Worm (Caenorhabditis elegans) whole organism, L4 larva: ENCODE measurements around the gene nhr-36.
A peak's percentile ranks its signal among the peaks of the same experiment; 100 is the strongest.

Experiments used
- F37D6.2 ChIP-seq: sonication (generic microtip); optimal IDR thresholded peaks from 2 replicates; lab custom pipeline; 2016; ENCODE audit warnings: mild to moderate bottlenecking, missing genetic modification characterization, missing compliant biosample characterization
- F49E8.2 ChIP-seq: sonication (generic microtip); optimal IDR thresholded peaks from 2 replicates; lab custom pipeline; 2016; ENCODE audit warnings: missing compliant biosample characterization, mild to moderate bottlenecking, missing genetic modification characterization, borderline replicate concordance
- T20F7.1 ChIP-seq: fragments of 200-800 bp; sonication (Bioruptor generic); optimal IDR thresholded peaks from 2 replicates; lab custom pipeline; 2018; ENCODE audit warnings: mild to moderate bottlenecking, missing genetic modification characterization, missing compliant biosample characterization
- ZK546.5 ChIP-seq, 2 experiments: sonication (generic microtip); optimal IDR thresholded peaks; 2 replicates each; lab custom pipeline; 2017; ENCODE audit warnings: missing biosample characterization in 2 of 2, missing genetic modification characterization in 2 of 2
- aha-1 ChIP-seq: fragments of 150-350 bp; peaks from one replicate; lab custom pipeline; 2014; ENCODE audit warnings: missing biosample characterization, missing genetic modification characterization
- aly-2 ChIP-seq: sonication (generic microtip); optimal IDR thresholded peaks from 2 replicates; lab custom pipeline; 2018; ENCODE audit warnings: missing biosample characterization, missing genetic modification characterization
- arid-1 ChIP-seq: fragments of 200-800 bp; sonication (Bioruptor generic); conservative IDR thresholded peaks from 2 replicates; pipeline ENCODE4 v1.3.6; 2022; ENCODE audit warnings: missing genetic modification reagents, missing genetic modification characterization, missing compliant biosample characterization
- ceh-28 ChIP-seq: fragments of 150-350 bp; optimal IDR thresholded peaks from 2 replicates; lab custom pipeline; 2014; ENCODE audit warnings: missing biosample characterization, missing genetic modification reagents, missing genetic modification characterization
- cey-2 ChIP-seq: sonication (generic microtip); optimal IDR thresholded peaks from 3 replicates; lab custom pipeline; 2017; ENCODE audit warnings: missing genetic modification characterization, mild to moderate bottlenecking, missing compliant biosample characterization, antibody characterized with exemption, borderline replicate concordance; ENCODE audit not compliant: insufficient read depth
- ctbp-1 ChIP-seq: fragments of 200-800 bp; sonication (Bioruptor generic); IDR thresholded peaks from 2 replicates; pipeline ENCODE4 v1.3.6; 2022; ENCODE audit warnings: missing genetic modification reagents, missing genetic modification characterization, missing compliant biosample characterization
- daf-16 ChIP-seq, 3 experiments: sonication (generic microtip); optimal IDR thresholded peaks; 2 replicates each; lab custom pipeline; 2016 to 2017; ENCODE audit warnings: missing genetic modification characterization in 3 of 3, missing genetic modification reagents in 3 of 3, mild to moderate bottlenecking in 2 of 3, missing compliant biosample characterization in 2 of 3, missing biosample characterization in 1 of 3, moderate library complexity in 1 of 3
- daf-19 ChIP-seq: fragments of 200-800 bp; sonication (Bioruptor generic); conservative IDR thresholded peaks from 2 replicates; pipeline ENCODE4 v1.3.6; 2022; ENCODE audit warnings: missing genetic modification characterization, missing compliant biosample characterization
- dmd-8 ChIP-seq: fragments of 200-800 bp; sonication (Bioruptor generic); IDR thresholded peaks from 2 replicates; pipeline ENCODE4 v1.3.6; 2022; ENCODE audit warnings: missing genetic modification characterization, missing compliant biosample characterization
- dmd-9 ChIP-seq: fragments of 200-800 bp; sonication (Bioruptor generic); IDR thresholded peaks from 2 replicates; pipeline ENCODE4 v1.3.6; 2022; ENCODE audit warnings: missing genetic modification reagents, missing genetic modification characterization, missing compliant biosample characterization
- dpl-1 ChIP-seq: fragments of 150-350 bp; optimal IDR thresholded peaks from 2 replicates; lab custom pipeline; 2014; ENCODE audit warnings: missing biosample characterization, missing genetic modification reagents, missing genetic modification characterization
- duxl-1 ChIP-seq: sonication (generic microtip); optimal IDR thresholded peaks from 2 replicates; lab custom pipeline; 2016; ENCODE audit warnings: mild to moderate bottlenecking, missing genetic modification characterization, moderate library complexity, missing compliant biosample characterization; ENCODE audit not compliant: poor library complexity
- fkh-10 ChIP-seq: fragments of 150-350 bp; optimal IDR thresholded peaks from 2 replicates; lab custom pipeline; 2014; ENCODE audit warnings: missing biosample characterization, missing genetic modification reagents, missing genetic modification characterization
- fos-1 ChIP-seq: fragments of 150-350 bp; optimal IDR thresholded peaks from 2 replicates; lab custom pipeline; 2014; ENCODE audit warnings: missing biosample characterization, missing genetic modification characterization
- hlh-11 ChIP-seq: fragments of 200-800 bp; sonication (Bioruptor generic); optimal IDR thresholded peaks from 2 replicates; lab custom pipeline; 2018; ENCODE audit warnings: mild to moderate bottlenecking, missing genetic modification characterization, missing compliant biosample characterization
- hmg-1.1 ChIP-seq: fragments of 200-800 bp; sonication (Bioruptor generic); IDR thresholded peaks from 2 replicates; pipeline ENCODE4 v1.3.6; 2022; ENCODE audit warnings: missing genetic modification reagents, missing genetic modification characterization, missing compliant biosample characterization
- lin-1 ChIP-seq: fragments of 200-800 bp; sonication (Bioruptor generic); IDR thresholded peaks from 2 replicates; pipeline ENCODE4 v1.3.6; 2022; ENCODE audit warnings: missing genetic modification reagents, missing genetic modification characterization, missing compliant biosample characterization
- lin-13 ChIP-seq: fragments of 150-350 bp; optimal IDR thresholded peaks from 2 replicates; lab custom pipeline; 2014; ENCODE audit warnings: missing biosample characterization, missing genetic modification reagents, missing genetic modification characterization
- lin-15B ChIP-seq: fragments of 150-350 bp; sonication (generic microtip); optimal IDR thresholded peaks from 3 replicates; lab custom pipeline; 2014; ENCODE audit warnings: missing biosample characterization, missing genetic modification characterization
- lin-29 ChIP-seq: fragments of 200-800 bp; sonication (Bioruptor generic); IDR thresholded peaks from 2 replicates; pipeline ENCODE4 v1.3.6; 2022; ENCODE audit warnings: missing genetic modification reagents, missing genetic modification characterization, missing compliant biosample characterization
- lsy-2 ChIP-seq, 2 experiments: fragments of 150-350 bp in 1 of 2; sonication (generic microtip) in 1 of 2; optimal IDR thresholded peaks; 2 replicates each; lab custom pipeline; 2014 to 2017; ENCODE audit warnings: missing biosample characterization in 2 of 2, missing genetic modification characterization in 2 of 2
- mdl-1 ChIP-seq, 2 experiments: fragments of 150-350 bp in 1 of 2; sonication (generic microtip) in 1 of 2; optimal IDR thresholded peaks; 2 replicates each; lab custom pipeline; 2014 to 2017; ENCODE audit warnings: missing biosample characterization in 2 of 2, missing genetic modification characterization in 2 of 2
- mep-1 ChIP-seq: fragments of 150-350 bp; sonication (generic microtip); optimal IDR thresholded peaks from 3 replicates; lab custom pipeline; 2014; ENCODE audit warnings: missing biosample characterization, missing genetic modification characterization
- mxl-3 ChIP-seq: fragments of 200-800 bp; sonication (Bioruptor generic); optimal IDR thresholded peaks from 2 replicates; lab custom pipeline; 2018; ENCODE audit warnings: mild to moderate bottlenecking, missing genetic modification characterization, missing compliant biosample characterization
- nhr-11 ChIP-seq: fragments of 150-350 bp; optimal IDR thresholded peaks from 2 replicates; lab custom pipeline; 2014; ENCODE audit warnings: missing biosample characterization, missing genetic modification characterization
- nhr-237 ChIP-seq: sonication (generic microtip); optimal IDR thresholded peaks from 2 replicates; lab custom pipeline; 2017; ENCODE audit warnings: missing biosample characterization, missing genetic modification characterization
- nhr-25 ChIP-seq: sonication (generic microtip); optimal IDR thresholded peaks from 2 replicates; lab custom pipeline; 2017; ENCODE audit warnings: missing genetic modification characterization, mild to moderate bottlenecking, missing compliant biosample characterization, antibody characterized with exemption, moderate library complexity, borderline replicate concordance; ENCODE audit not compliant: insufficient read depth
- nhr-41 ChIP-seq: fragments of 200-800 bp; sonication (Bioruptor generic); IDR thresholded peaks from 2 replicates; pipeline ENCODE4 v1.3.6; 2022; ENCODE audit warnings: missing genetic modification reagents, missing genetic modification characterization, missing compliant biosample characterization
- nhr-6 ChIP-seq: fragments of 150-350 bp; optimal IDR thresholded peaks from 2 replicates; lab custom pipeline; 2014; ENCODE audit warnings: missing biosample characterization, missing genetic modification characterization
- nhr-77 ChIP-seq: fragments of 150-350 bp; optimal IDR thresholded peaks from 2 replicates; lab custom pipeline; 2014; ENCODE audit warnings: missing biosample characterization, missing genetic modification characterization
- pqm-1 ChIP-seq: sonication (generic microtip); optimal IDR thresholded peaks from 2 replicates; lab custom pipeline; 2017; ENCODE audit warnings: missing biosample characterization, missing genetic modification characterization
- rbr-2 ChIP-seq: sonication (generic microtip); optimal IDR thresholded peaks from 2 replicates; lab custom pipeline; 2016; ENCODE audit warnings: missing genotype, missing genetic modification characterization, missing compliant biosample characterization
- saeg-2 ChIP-seq: fragments of 200-800 bp; sonication (Bioruptor generic); IDR thresholded peaks from 2 replicates; pipeline ENCODE4 v1.3.6; 2022; ENCODE audit warnings: missing genetic modification reagents, missing genetic modification characterization, missing compliant biosample characterization
- sdz-12 ChIP-seq: fragments of 200-800 bp; sonication (Bioruptor generic); optimal IDR thresholded peaks from 2 replicates; lab custom pipeline; 2018; ENCODE audit warnings: mild to moderate bottlenecking, missing genetic modification characterization, missing compliant biosample characterization
- snpc-1.2 ChIP-seq: fragments of 200-800 bp; sonication (Bioruptor generic); IDR thresholded peaks from 2 replicates; pipeline ENCODE4 v1.3.6; 2022; ENCODE audit warnings: missing genetic modification reagents, missing genetic modification characterization, missing compliant biosample characterization
- snpc-4 ChIP-seq: fragments of 150-350 bp; optimal IDR thresholded peaks from 2 replicates; lab custom pipeline; 2014; ENCODE audit warnings: missing biosample characterization, missing genetic modification characterization
- tra-1 ChIP-seq: fragments of 200-800 bp; sonication (Bioruptor generic); IDR thresholded peaks from 2 replicates; pipeline ENCODE4 v1.3.6; 2022; ENCODE audit warnings: missing genetic modification reagents, missing genetic modification characterization, missing compliant biosample characterization
- unc-62 ChIP-seq, 3 experiments: fragments of 150-350 bp in 1 of 3; sonication (generic microtip); optimal IDR thresholded peaks in 2 of 3; peaks in 1 of 3; 1 replicate in 1 of 3; 2 replicates in 2 of 3; lab custom pipeline; 2014 to 2017; ENCODE audit warnings: missing biosample characterization in 3 of 3, missing genetic modification characterization in 3 of 3, missing genetic modification reagents in 3 of 3, missing genotype in 1 of 3
- zfp-2 ChIP-seq: sonication (generic microtip); optimal IDR thresholded peaks from 2 replicates; lab custom pipeline; 2016; ENCODE audit warnings: mild to moderate bottlenecking, missing genetic modification characterization, missing compliant biosample characterization
- zip-2 ChIP-seq: fragments of 150-350 bp; optimal IDR thresholded peaks from 2 replicates; lab custom pipeline; 2014; ENCODE audit warnings: missing biosample characterization, missing genetic modification characterization
- ztf-11 ChIP-seq: fragments of 150-350 bp; optimal IDR thresholded peaks from 2 replicates; lab custom pipeline; 2014; ENCODE audit warnings: missing biosample characterization, missing genetic modification characterization

nhr-36 gene

ce11 chrV:9246260-9246659 is 15.1 kb downstream of the nhr-36 start, which contains the start of gene aat-2:
aat-2 (minus strand) TSS chrV:9246360.
- TF ChIP-seq unc-62 (GFP tag; optimal IDR thresholded peaks at IDR 0.05 in 1 of 2; lab: Kevin White, UChicago) (peak in 1 of 2 experiments; percentile 30), unc-62 (tag; optimal IDR thresholded peaks at IDR 0.05; lab: Kevin White, UChicago) (no peak), nhr-6 (tag; lab: Kevin White, UChicago) (no peak)

- peak; percentile 6 for TF ChIP-seq nhr-6 (tag; lab: Kevin White, UChicago)
- no peak for TF ChIP-seq daf-19
- TF ChIP-seq nhr-11 (tag; lab: Kevin White, UChicago) = peak; percentile 40
- no peak for TF ChIP-seq zfp-2 (tag; lab: Kevin White, UChicago)
- no peak for TF ChIP-seq lin-1 (GFP tag; lab: Robert Waterston, UW)
- no peak for TF ChIP-seq mxl-3
- TF ChIP-seq lin-13 = no peak
- no peak for TF ChIP-seq nhr-25 (tag; lab: Kevin White, UChicago)
- peak; percentile 96 for TF ChIP-seq fkh-10 (GFP tag; lab: Kevin White, UChicago)
- TF ChIP-seq aha-1 (tag; lab: Kevin White, UChicago) = peak; percentile 69
- peak; percentile 80 for TF ChIP-seq dpl-1 (GFP tag; lab: Kevin White, UChicago)
- TF ChIP-seq cey-2 = no peak
- no peak for TF ChIP-seq lin-29 (GFP tag; lab: Robert Waterston, UW)
- TF ChIP-seq mep-1 = peak; percentile 85
- no peak for TF ChIP-seq snpc-1.2 (GFP tag; lab: Robert Waterston, UW)
- peak; percentile 45; the same call in 1 of the 2 replicates for TF ChIP-seq hmg-1.1 (GFP tag; lab: Robert Waterston, UW)
- TF ChIP-seq zip-2 (tag; lab: Kevin White, UChicago) = no peak
- TF ChIP-seq tra-1 = no peak
- TF ChIP-seq ZK546.5 (tag; optimal IDR thresholded peaks at IDR 0.05; lab: Kevin White, UChicago) = no peak
- TF ChIP-seq nhr-41 (GFP tag; lab: Robert Waterston, UW) = no peak
- no peak for TF ChIP-seq ceh-28 (tag; lab: Kevin White, UChicago)
- 0 out of 2 replicates have a peak, but pooled peaks have one; percentile 50 for TF ChIP-seq ctbp-1 (GFP tag; lab: Robert Waterston, UW)
- TF ChIP-seq hlh-11 = peak; percentile 78
- TF ChIP-seq arid-1 (GFP tag; lab: Robert Waterston, UW) = no peak
- no peak for TF ChIP-seq dmd-9 (GFP tag; lab: Robert Waterston, UW)
- no peak for TF ChIP-seq sdz-12 (GFP tag; lab: Kevin White, UChicago)
- TF ChIP-seq lin-15B (tag; lab: Kevin White, UChicago) = no peak
- no peak for TF ChIP-seq mdl-1 (tag; optimal IDR thresholded peaks at IDR 0.05; lab: Kevin White, UChicago)
- TF ChIP-seq unc-62 (GFP tag; optimal IDR thresholded peaks at IDR 0.05 in 1 of 2; lab: Kevin White, UChicago) = peak in 1 of 2 experiments; percentile 93
- no peak for TF ChIP-seq unc-62 (tag; optimal IDR thresholded peaks at IDR 0.05; lab: Kevin White, UChicago)
- TF ChIP-seq F37D6.2 (tag; lab: Kevin White, UChicago) = peak; percentile 55
- TF ChIP-seq fos-1 = no peak
- peak; percentile 70 for TF ChIP-seq T20F7.1 (GFP tag; lab: Kevin White, UChicago)
- TF ChIP-seq ztf-11 (tag; lab: Kevin White, UChicago) = no peak
- TF ChIP-seq rbr-2 (tag; lab: Kevin White, UChicago) = peak; percentile 77
- TF ChIP-seq lsy-2 (tag; optimal IDR thresholded peaks at IDR 0.05; lab: Kevin White, UChicago) = peak; percentile 51 to 87
- TF ChIP-seq dmd-8 (GFP tag; lab: Robert Waterston, UW) = no peak
- TF ChIP-seq nhr-77 (tag; lab: Kevin White, UChicago) = peak; percentile 23
- TF ChIP-seq snpc-4 (tag; lab: Kevin White, UChicago) = no peak
- no peak for TF ChIP-seq daf-16 (GFP tag; optimal IDR thresholded peaks at IDR 0.05; lab: Kevin White, UChicago)
- peak; percentile 1 for TF ChIP-seq daf-16 (tag; optimal IDR thresholded peaks at IDR 0.05; lab: Kevin White, UChicago)
- TF ChIP-seq nhr-237 (tag; lab: Kevin White, UChicago) = no peak
- TF ChIP-seq pqm-1 = peak; percentile 66
- no peak for TF ChIP-seq aly-2 (tag; lab: Kevin White, UChicago)
- TF ChIP-seq saeg-2 (GFP tag; lab: Robert Waterston, UW) = no peak
- TF ChIP-seq F49E8.2 (tag; lab: Kevin White, UChicago) = no peak
- peak; percentile 15 for TF ChIP-seq duxl-1 (tag; lab: Kevin White, UChicago)
Observed at ce11 chrV:9243171-9243996, 18.0 kb downstream of the nhr-36 start, which contains the start of gene glo-4. glo-4 (minus strand) TSS chrV:9243221.
